Worm (Caenorhabditis elegans) whole organism, L1 larva: ENCODE results near the gene W07E11.1.

Experiments used
- Y116A8C.19 ChIP-seq: sonication (generic microtip); optimal IDR thresholded peaks from 2 replicates; lab custom pipeline; 2016; ENCODE audit warnings: missing compliant biosample characterization, missing genetic modification characterization, borderline replicate concordance
- aly-2 ChIP-seq: fragments of 150-350 bp; optimal IDR thresholded peaks from 2 replicates; lab custom pipeline; 2014; ENCODE audit warnings: missing biosample characterization, missing genetic modification characterization
- ceh-63 ChIP-seq: fragments of 200-800 bp; sonication (Bioruptor generic); optimal IDR thresholded peaks from 2 replicates; lab custom pipeline; 2018; ENCODE audit warnings: mild to moderate bottlenecking, missing genetic modification characterization, missing compliant biosample characterization
- ces-1 ChIP-seq: fragments of 150-350 bp; optimal IDR thresholded peaks from 2 replicates; lab custom pipeline; 2014; ENCODE audit warnings: missing biosample characterization, missing genetic modification reagents, missing genetic modification characterization
- dpl-1 ChIP-seq, 3 experiments: fragments of 150-350 bp in 2 of 3; sonication (generic microtip) in 1 of 3; optimal IDR thresholded peaks; 2 replicates each; lab custom pipeline; 2014 to 2017; ENCODE audit warnings: missing biosample characterization in 3 of 3, missing genetic modification characterization in 3 of 3, missing genetic modification reagents in 3 of 3
- efl-3 ChIP-seq: fragments of 200-800 bp; sonication (Bioruptor generic); optimal IDR thresholded peaks from 2 replicates; lab custom pipeline; 2018; ENCODE audit warnings: mild to moderate bottlenecking, missing genetic modification characterization, missing compliant biosample characterization
- egl-27 ChIP-seq, 2 experiments: fragments of 150-350 bp in 1 of 2; sonication (generic microtip); optimal IDR thresholded peaks; 3 replicates each; lab custom pipeline; 2017 to 2018; ENCODE audit warnings: missing biosample characterization in 2 of 2, missing genetic modification characterization in 2 of 2, missing genetic modification reagents in 2 of 2
- elt-2 ChIP-seq: sonication (generic microtip); optimal IDR thresholded peaks from 2 replicates; lab custom pipeline; 2016; ENCODE audit warnings: missing genetic modification characterization, mild to moderate bottlenecking, inconsistent platforms, missing compliant biosample characterization, missing genetic modification reagents
- fkh-10 ChIP-seq: sonication (generic microtip); optimal IDR thresholded peaks from 2 replicates; lab custom pipeline; 2017; ENCODE audit warnings: missing biosample characterization, missing genetic modification reagents, missing genetic modification characterization
- fkh-4 ChIP-seq: sonication (generic microtip); optimal IDR thresholded peaks from 2 replicates; lab custom pipeline; 2016; ENCODE audit warnings: missing compliant biosample characterization, missing genetic modification characterization, borderline replicate concordance
- fkh-8 ChIP-seq: sonication (generic microtip); optimal IDR thresholded peaks from 2 replicates; lab custom pipeline; 2016; ENCODE audit warnings: mild to moderate bottlenecking, missing genetic modification characterization, missing compliant biosample characterization
- fos-1 ChIP-seq: fragments of 150-350 bp; optimal IDR thresholded peaks from 2 replicates; lab custom pipeline; 2014; ENCODE audit warnings: missing biosample characterization, missing genetic modification characterization
- hlh-17 ChIP-seq: fragments of 200-800 bp; sonication (Bioruptor generic); optimal IDR thresholded peaks from 2 replicates; lab custom pipeline; 2018; ENCODE audit warnings: missing genetic modification characterization, mild to moderate bottlenecking, missing compliant biosample characterization, moderate library complexity, borderline replicate concordance
- hlh-4 ChIP-seq: sonication (generic microtip); optimal IDR thresholded peaks from 2 replicates; lab custom pipeline; 2016; ENCODE audit warnings: mild to moderate bottlenecking, missing genetic modification characterization, missing compliant biosample characterization
- hpl-2 ChIP-seq: fragments of 150-350 bp; optimal IDR thresholded peaks from 2 replicates; lab custom pipeline; 2014; ENCODE audit warnings: missing biosample characterization, missing genetic modification reagents, missing genetic modification characterization
- isw-1 ChIP-seq: fragments of 200-800 bp; sonication (Bioruptor generic); IDR thresholded peaks from 2 replicates; pipeline ENCODE4 v1.3.6; 2022; ENCODE audit warnings: missing genetic modification characterization, missing compliant biosample characterization
- lin-14 ChIP-seq: fragments of 200-800 bp; sonication (Bioruptor generic); optimal IDR thresholded peaks from 2 replicates; lab custom pipeline; 2018; ENCODE audit warnings: mild to moderate bottlenecking, missing genetic modification characterization, moderate library complexity, missing compliant biosample characterization
- lin-35 ChIP-seq, 2 experiments: fragments of 150-350 bp; optimal IDR thresholded peaks; 2 replicates each; lab custom pipeline; 2014; ENCODE audit warnings: missing biosample characterization in 2 of 2, missing genetic modification characterization in 2 of 2, missing genetic modification reagents in 2 of 2
- lir-3 ChIP-seq: sonication (generic microtip); optimal IDR thresholded peaks from 2 replicates; lab custom pipeline; 2016; ENCODE audit warnings: mild to moderate bottlenecking, missing genetic modification characterization, moderate library complexity, missing compliant biosample characterization; ENCODE audit not compliant: poor library complexity
- mdl-1 ChIP-seq, 2 experiments: fragments of 150-350 bp; optimal IDR thresholded peaks; 2 replicates each; lab custom pipeline; 2014 to 2017; ENCODE audit warnings: missing biosample characterization in 2 of 2, missing genetic modification characterization in 2 of 2, inconsistent platforms in 1 of 2
- mef-2 ChIP-seq: fragments of 150-350 bp; optimal IDR thresholded peaks from 2 replicates; lab custom pipeline; 2014; ENCODE audit warnings: missing biosample characterization, missing genetic modification characterization
- mep-1 ChIP-seq: fragments of 150-350 bp; optimal IDR thresholded peaks from 2 replicates; lab custom pipeline; 2014; ENCODE audit warnings: missing biosample characterization, missing genetic modification characterization
- nhr-20 ChIP-seq: sonication (generic microtip); optimal IDR thresholded peaks from 2 replicates; lab custom pipeline; 2016; ENCODE audit warnings: mild to moderate bottlenecking, missing genetic modification characterization, missing compliant biosample characterization
- nhr-28 ChIP-seq: fragments of 150-350 bp; optimal IDR thresholded peaks from 2 replicates; lab custom pipeline; 2014; ENCODE audit warnings: missing biosample characterization, missing genetic modification characterization
- nhr-76 ChIP-seq: sonication (generic microtip); optimal IDR thresholded peaks from 2 replicates; lab custom pipeline; 2017; ENCODE audit warnings: missing biosample characterization, missing genetic modification characterization
- nhr-77 ChIP-seq: fragments of 150-350 bp; optimal IDR thresholded peaks from 2 replicates; lab custom pipeline; 2014; ENCODE audit warnings: missing biosample characterization, missing genetic modification characterization
- nhr-84 ChIP-seq: sonication (generic microtip); optimal IDR thresholded peaks from 2 replicates; lab custom pipeline; 2017; ENCODE audit warnings: missing biosample characterization, missing genetic modification characterization
- nhr-85 ChIP-seq: sonication (generic microtip); peaks from one replicate; lab custom pipeline; 2016; ENCODE audit warnings: missing genetic modification characterization, inconsistent platforms, missing compliant biosample characterization
- nhr-90 ChIP-seq: sonication (generic microtip); optimal IDR thresholded peaks from 2 replicates; lab custom pipeline; 2016; ENCODE audit warnings: mild to moderate bottlenecking, missing genetic modification characterization, missing compliant biosample characterization; ENCODE audit not compliant: poor library complexity
- pqm-1 ChIP-seq: sonication (generic microtip); optimal IDR thresholded peaks from 3 replicates; lab custom pipeline; 2017; ENCODE audit warnings: missing biosample characterization, missing genetic modification characterization
- sox-4 ChIP-seq: sonication (generic microtip); optimal IDR thresholded peaks from 2 replicates; lab custom pipeline; 2016; ENCODE audit warnings: missing genetic modification characterization, missing compliant biosample characterization
- sup-37 ChIP-seq: fragments of 200-800 bp; sonication (Bioruptor generic); optimal IDR thresholded peaks from 2 replicates; lab custom pipeline; 2018; ENCODE audit warnings: mild to moderate bottlenecking, missing genetic modification characterization, missing compliant biosample characterization
- swsn-7 ChIP-seq: sonication (generic microtip); optimal IDR thresholded peaks from 2 replicates; lab custom pipeline; 2016; ENCODE audit warnings: missing genetic modification characterization, missing compliant biosample characterization
- unc-130 ChIP-seq: fragments of 150-350 bp; optimal IDR thresholded peaks from 2 replicates; lab custom pipeline; 2017; ENCODE audit warnings: missing biosample characterization, missing genetic modification characterization, inconsistent platforms
- unc-30 ChIP-seq: sonication (generic microtip); optimal IDR thresholded peaks from 2 replicates; lab custom pipeline; 2017; ENCODE audit warnings: missing biosample characterization, missing genetic modification characterization
- unc-62 ChIP-seq: fragments of 150-350 bp; optimal IDR thresholded peaks from 2 replicates; lab custom pipeline; 2014; ENCODE audit warnings: missing biosample characterization, missing genetic modification reagents, missing genetic modification characterization
- unc-86 ChIP-seq: sonication (generic microtip); optimal IDR thresholded peaks from 2 replicates; lab custom pipeline; 2016; ENCODE audit warnings: missing genetic modification characterization, missing compliant biosample characterization
- xbp-1 ChIP-seq: sonication (generic microtip); optimal IDR thresholded peaks from 2 replicates; lab custom pipeline; 2016; ENCODE audit warnings: missing genetic modification characterization, missing compliant biosample characterization
- ztf-11 ChIP-seq, 2 experiments: sonication (generic microtip); optimal IDR thresholded peaks; 2 replicates each; lab custom pipeline; 2016 to 2017; ENCODE audit warnings: missing genetic modification characterization in 2 of 2, missing biosample characterization in 1 of 2, missing compliant biosample characterization in 1 of 2
- ztf-4 ChIP-seq: fragments of 150-350 bp; optimal IDR thresholded peaks from 2 replicates; lab custom pipeline; 2014; ENCODE audit warnings: missing biosample characterization, missing genetic modification characterization

Gene W07E11.1

ce11 chrX:10148235-10148872 is 63.9 kb downstream of the W07E11.1 start (continued):
- TF ChIP-seq sox-4 (tag; lab: Kevin White, UChicago): no peak
- no peak for TF ChIP-seq swsn-7
- TF ChIP-seq efl-3: no peak
- TF ChIP-seq mep-1 (tag; lab: Kevin White, UChicago): peak; percentile 1
- TF ChIP-seq aly-2 (tag; lab: Kevin White, UChicago): no peak
- TF ChIP-seq sup-37: no peak
- no peak for TF ChIP-seq unc-130 (tag; lab: Kevin White, UChicago)
- TF ChIP-seq lin-14: peak; percentile 33
- TF ChIP-seq xbp-1 (tag; lab: Kevin White, UChicago): no peak
- TF ChIP-seq fkh-10 (GFP tag; lab: Kevin White, UChicago): no peak
- TF ChIP-seq fkh-4 (tag; lab: Kevin White, UChicago): no peak
- TF ChIP-seq nhr-85 (tag; lab: Kevin White, UChicago): peak; percentile 51
- no peak for TF ChIP-seq Y116A8C.19
- no peak for TF ChIP-seq ceh-63
- TF ChIP-seq nhr-77 (tag; lab: Kevin White, UChicago): no peak
- no peak for TF ChIP-seq lir-3 (tag; lab: Kevin White, UChicago)
- TF ChIP-seq dpl-1 (GFP tag; optimal IDR thresholded peaks at IDR 0.05; lab: Kevin White, UChicago): no peak
- no peak for TF ChIP-seq nhr-90 (tag; lab: Kevin White, UChicago)
- TF ChIP-seq ztf-4 (tag; lab: Kevin White, UChicago): no peak
- TF ChIP-seq unc-62: no peak
- no peak for TF ChIP-seq mef-2
- TF ChIP-seq nhr-76 (tag; lab: Kevin White, UChicago): no peak
- no peak for TF ChIP-seq unc-30 (tag; lab: Kevin White, UChicago)
- TF ChIP-seq fos-1 (tag; lab: Kevin White, UChicago): no peak
- TF ChIP-seq unc-86 (tag; lab: Kevin White, UChicago): no peak
- TF ChIP-seq hlh-4 (tag; lab: Kevin White, UChicago): no peak
- TF ChIP-seq nhr-84 (tag; lab: Kevin White, UChicago): no peak
- peak; percentile 9 for TF ChIP-seq elt-2 (tag; lab: Kevin White, UChicago)
- no peak for TF ChIP-seq nhr-28 (tag; lab: Kevin White, UChicago)
- TF ChIP-seq egl-27 (tag; optimal IDR thresholded peaks at IDR 0.05; lab: Kevin White, UChicago): peak in 1 of 2 experiments; percentile 18
- TF ChIP-seq isw-1 (GFP tag; lab: Robert Waterston, UW): no peak
- TF ChIP-seq fkh-8 (tag; lab: Kevin White, UChicago): no peak
- TF ChIP-seq nhr-20 (tag; lab: Kevin White, UChicago): peak; percentile 12
- TF ChIP-seq hlh-17 (GFP tag; lab: Kevin White, UChicago): no peak
- TF ChIP-seq mdl-1 (tag; optimal IDR thresholded peaks at IDR 0.05; lab: Kevin White, UChicago): no peak

- no peak for TF ChIP-seq mef-2
- peak; percentile 43 for TF ChIP-seq lin-14
- TF ChIP-seq ces-1 (GFP tag; lab: Kevin White, UChicago): peak; percentile 22
- TF ChIP-seq lin-35 (GFP tag; optimal IDR thresholded peaks at IDR 0.05; lab: Kevin White, UChicago): no peak
- TF ChIP-seq hpl-2 (GFP tag; lab: Kevin White, UChicago): no peak
- TF ChIP-seq pqm-1: no peak
- no peak for TF ChIP-seq ztf-11 (tag; optimal IDR thresholded peaks at IDR 0.05; lab: Kevin White, UChicago)
- TF ChIP-seq unc-30 (tag; lab: Kevin White, UChicago): no peak
Observed at ce11 chrX:10150918-10151317, 66.5 kb downstream of the W07E11.1 start.
